Worm (Caenorhabditis elegans): ENCODE results near the gene dlhd-1.

Gene dlhd-1

ce11 chrII:1179223-1179622, 7.3 kb upstream of the dlhd-1 start, which contains the start of gene nas-27:
TSS of gene nas-27 (minus strand) at chrII:1179323.
- no peak for TF ChIP-seq lin-29 (GFP tag; IDR thresholded peaks at IDR 0.05)
- no peak for TF ChIP-seq ZK337.2 (GFP tag; IDR thresholded peaks at IDR 0.05)
- no peak for TF ChIP-seq F10B5.3 (tag; optimal IDR thresholded peaks at IDR 0.05)
- no peak for TF ChIP-seq lin-1 (GFP tag; IDR thresholded peaks at IDR 0.05)
- no peak for TF ChIP-seq nhr-237 (tag; optimal IDR thresholded peaks at IDR 0.05)
- TF ChIP-seq D1046.2 (GFP tag; IDR thresholded peaks at IDR 0.05) = no peak
- TF ChIP-seq skn-1 (tag; optimal IDR thresholded peaks at IDR 0.05) = no peak
- TF ChIP-seq unc-39 (tag; optimal IDR thresholded peaks at IDR 0.05) = no peak
- TF ChIP-seq zip-2 (tag; optimal IDR thresholded peaks at IDR 0.05) = no peak
- no peak for TF ChIP-seq dve-1 (tag; optimal IDR thresholded peaks at IDR 0.05; ENCODE audit: insufficient read depth)
- no peak for TF ChIP-seq madf-9 (GFP tag; conservative IDR thresholded peaks at IDR 0.05)
- TF ChIP-seq php-3 (GFP tag; IDR thresholded peaks at IDR 0.05) = no peak
- TF ChIP-seq F37D6.2 (tag; optimal IDR thresholded peaks at IDR 0.05) = no peak
- no peak for TF ChIP-seq sdz-12 (GFP tag; optimal IDR thresholded peaks at IDR 0.05)
- TF ChIP-seq ceh-20 (GFP tag; IDR thresholded peaks at IDR 0.05) = no peak
- no peak for TF ChIP-seq ctbp-1 (GFP tag; IDR thresholded peaks at IDR 0.05)
- TF ChIP-seq mep-1 (tag; optimal IDR thresholded peaks at IDR 0.05) = no peak

DNA sequence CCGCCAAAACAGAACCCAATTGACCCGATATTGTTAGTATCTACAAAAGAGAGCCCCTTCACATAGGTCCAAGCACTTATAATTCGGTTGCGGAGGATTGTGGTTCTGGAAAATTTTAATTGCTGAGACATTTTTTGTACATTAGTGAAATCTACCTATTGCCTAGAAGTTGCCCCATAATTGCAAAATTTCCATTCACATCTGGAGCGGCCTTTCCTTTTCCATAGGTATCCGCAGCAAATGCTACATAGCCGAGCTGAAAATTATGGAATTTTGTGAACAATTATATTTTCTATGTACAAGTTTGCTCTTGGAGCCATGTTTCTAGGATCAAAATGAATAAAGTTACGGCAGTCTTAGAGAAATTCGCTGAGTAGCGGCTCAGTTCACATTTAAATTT, 1.1 kb downstream of the dlhd-1 start:
- TF ChIP-seq unc-62 (GFP tag; optimal IDR thresholded peaks at IDR 0.05 in 1 of 2) = peak in 1 of 2 experiments; percentile 94
- no peak for TF ChIP-seq unc-62 (tag; optimal IDR thresholded peaks at IDR 0.05)
- no peak for TF ChIP-seq dpl-1 (GFP tag; optimal IDR thresholded peaks at IDR 0.05)

ce11 chrII:1163275-1163674, 8.7 kb downstream of the dlhd-1 start, which contains the start of gene T23F4.2:
TSS of gene T23F4.2 (plus strand) at chrII:1163575.
- no peak for TF ChIP-seq jun-1 (tag; optimal IDR thresholded peaks at IDR 0.05)
- TF ChIP-seq D1046.2 (GFP tag; IDR thresholded peaks at IDR 0.05) = no peak
- TF ChIP-seq nhr-25 (tag; optimal IDR thresholded peaks at IDR 0.05; ENCODE audit: borderline replicate concordance, insufficient read depth) = no peak
- no peak for TF ChIP-seq F49E8.2 (tag; optimal IDR thresholded peaks at IDR 0.05; ENCODE audit: borderline replicate concordance)
- no peak for TF ChIP-seq madf-5 (GFP tag; IDR thresholded peaks at IDR 0.05)
- no peak for TF ChIP-seq lin-39 (tag; optimal IDR thresholded peaks at IDR 0.05)
- TF ChIP-seq tag-97 (GFP tag; IDR thresholded peaks at IDR 0.05) = no peak
- no peak for TF ChIP-seq lir-3 (tag; optimal IDR thresholded peaks at IDR 0.05)
- no peak for TF ChIP-seq tra-1 (GFP tag; IDR thresholded peaks at IDR 0.05)

DNA sequence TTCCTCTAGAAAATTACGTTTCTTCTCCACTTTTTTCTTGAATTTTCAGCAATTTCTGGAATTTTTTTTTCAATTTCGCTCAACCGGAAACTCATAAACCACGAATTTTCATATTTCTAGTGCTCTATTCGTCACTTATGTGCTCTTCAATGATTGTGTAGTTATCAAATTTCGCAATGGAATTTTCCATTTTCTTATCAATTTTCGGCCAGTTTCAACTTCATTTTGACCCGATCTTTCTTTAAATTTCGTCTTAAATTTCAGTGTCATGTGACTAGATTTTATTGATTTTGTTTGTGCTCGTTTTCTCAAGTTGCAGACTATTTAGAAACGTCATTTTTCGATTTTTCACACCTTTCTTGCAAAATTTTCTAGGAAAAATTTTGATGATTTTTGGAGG, 12.2 kb downstream of the dlhd-1 start:
- TF ChIP-seq mdt-29 (GFP tag; IDR thresholded peaks at IDR 0.05) = no peak
- peak; percentile 31 for TF ChIP-seq hlh-11 (tag; optimal IDR thresholded peaks at IDR 0.05)
- TF ChIP-seq lin-1 (GFP tag; IDR thresholded peaks at IDR 0.05) = no peak
- no peak for TF ChIP-seq rbr-2 (tag; optimal IDR thresholded peaks at IDR 0.05)
- TF ChIP-seq aha-1 (tag) = no peak
- no peak for TF ChIP-seq ceh-20 (GFP tag; IDR thresholded peaks at IDR 0.05)
- no peak for TF ChIP-seq zfp-3 (GFP tag; conservative IDR thresholded peaks at IDR 0.05)
- TF ChIP-seq ZK546.5 (tag; optimal IDR thresholded peaks at IDR 0.05) = no peak
- TF ChIP-seq mxl-3 (GFP tag; optimal IDR thresholded peaks at IDR 0.05) = no peak
- no peak for TF ChIP-seq lir-3 (tag; optimal IDR thresholded peaks at IDR 0.05)
- no peak for TF ChIP-seq lin-38 (GFP tag; IDR thresholded peaks at IDR 0.05)
- no peak for TF ChIP-seq egl-27 (tag; optimal IDR thresholded peaks at IDR 0.05)
- TF ChIP-seq nhr-25 (tag; optimal IDR thresholded peaks at IDR 0.05; ENCODE audit: borderline replicate concordance, insufficient read depth) = no peak
- no peak for TF ChIP-seq zfp-2 (tag; optimal IDR thresholded peaks at IDR 0.05)
- no peak for TF ChIP-seq cey-2 (tag; optimal IDR thresholded peaks at IDR 0.05; ENCODE audit: borderline replicate concordance, insufficient read depth)
- no peak for TF ChIP-seq saeg-2 (GFP tag; IDR thresholded peaks at IDR 0.05)
- peak; percentile 70 for TF ChIP-seq pqm-1 (tag; optimal IDR thresholded peaks at IDR 0.05)
- no peak for TF ChIP-seq dmd-9 (GFP tag; IDR thresholded peaks at IDR 0.05)
- peak; percentile 69 for TF ChIP-seq nhr-28 (tag; optimal IDR thresholded peaks at IDR 0.05)
- no peak for TF ChIP-seq daf-16 (GFP tag; optimal IDR thresholded peaks at IDR 0.05)
- peak; percentile 42 for TF ChIP-seq daf-16 (tag; optimal IDR thresholded peaks at IDR 0.05)
- TF ChIP-seq nhr-42 (GFP tag; IDR thresholded peaks at IDR 0.05) = no peak
- peak; percentile 30 for TF ChIP-seq dve-1 (tag; optimal IDR thresholded peaks at IDR 0.05; ENCODE audit: insufficient read depth)
- TF ChIP-seq nhr-77 (tag; optimal IDR thresholded peaks at IDR 0.05) = no peak
- 0 out of 2 replicates have a peak, but pooled peaks have one; percentile 44 for TF ChIP-seq php-3 (GFP tag; IDR thresholded peaks at IDR 0.05)
